Fruit fly (Drosophila melanogaster) whole organism, wandering third instar larva: ENCODE data around the gene CG5455.

ENCODE experiments used
- Rel ChIP-seq, 2 experiments: fragments of 200-800 bp; sonication (Bioruptor generic) in 1 of 2; optimal IDR thresholded peaks; 2 replicates in 1 of 2; 3 replicates in 1 of 2; lab custom pipeline; 2016 to 2019; ENCODE audit warnings: mild to moderate bottlenecking in 2 of 2, missing biosample characterization in 2 of 2, missing genetic modification characterization in 2 of 2, moderate library complexity in 1 of 2
- lola ChIP-seq: fragments of >200 bp; optimal IDR thresholded peaks from 2 replicates; lab custom pipeline; 2017; ENCODE audit warnings: missing biosample characterization, missing genetic modification characterization

dm6 chr3R:26443343-26443742 lies 18.0 kb upstream of the CG5455 start:
- TF ChIP-seq Rel (GFP tag; optimal IDR thresholded peaks at IDR 0.05; lab: Kevin White, UChicago) (no peak), Rel (tag; optimal IDR thresholded peaks at IDR 0.05; lab: Kevin White, UChicago) (no peak), lola (GFP tag; lab: Kevin White, UChicago) (no peak)
